Fruit fly (Drosophila melanogaster) S2 (cell line): Measurements from ENCODE around the gene CG43999.

Experiments
- CG8478 ChIP-seq: fragments of >200 bp; optimal IDR thresholded peaks from 2 replicates; lab custom pipeline; 2018
- CTCF ChIP-seq, 2 experiments: fragments of >200 bp; optimal IDR thresholded peaks; 2 replicates each; lab custom pipeline; 2018

- TF ChIP-seq CTCF (optimal IDR thresholded peaks at IDR 0.05; lab: Kevin White, UChicago) (no peak), CG8478 (lab: Kevin White, UChicago) (no peak)
Observed at dm6 chr3R:23885660-23886059, 43.1 kb downstream of the CG43999 start.
